Worm (Caenorhabditis elegans) whole organism, dauer: ENCODE results near the gene F26F2.1.
"Not testable (repeated sequence)": the region's sequence is repeated elsewhere in the genome, so short reads cannot be mapped to it uniquely, and the experiment has no call there.

Source experiments
- unc-62 ChIP-seq: sonication (generic microtip); optimal IDR thresholded peaks from 2 replicates; lab custom pipeline; 2017; ENCODE audit warnings: missing biosample characterization, missing genetic modification reagents, missing genetic modification characterization

F26F2.1 gene

ce11 chrV:20568995-20569394, 7.3 kb upstream of the F26F2.1 start, which contains the start of gene F26F2.4:
F26F2.4 (plus strand) TSS chrV:20569295.
- TF ChIP-seq unc-62 (GFP tag; lab: Kevin White, UChicago): not testable (repeated sequence)

- no peak for TF ChIP-seq unc-62 (GFP tag; lab: Kevin White, UChicago)
Measured at ce11 chrV:20566454-20566853, 4.8 kb upstream of the F26F2.1 start, which contains the start of gene F26F2.3. F26F2.3 (minus strand) TSS chrV:20566554.

ce11 chrV:20564054-20564453, 2.4 kb upstream of the F26F2.1 start, which contains the start of gene F26F2.13:
F26F2.13 (plus strand) TSS chrV:20564354.
- not testable (repeated sequence) for TF ChIP-seq unc-62 (GFP tag; lab: Kevin White, UChicago)

- no peak for TF ChIP-seq unc-62 (GFP tag; lab: Kevin White, UChicago)
Measured at ce11 chrV:20558270-20558669, 3.4 kb downstream of the F26F2.1 start, which contains the start of gene abf-4. abf-4 (minus strand) TSS chrV:20558370.

ce11 chrV:20556260-20556659, 5.4 kb downstream of the F26F2.1 start, which contains the start of gene Y38H6C.23:
Y38H6C.23 (minus strand) TSS chrV:20556360.
- TF ChIP-seq unc-62 (GFP tag; lab: Kevin White, UChicago): no peak

ce11 chrV:20555120-20555519, 6.6 kb downstream of the F26F2.1 start, which contains the start of gene Y38H6C.21:
Y38H6C.21 (minus strand) TSS chrV:20555267.
- no peak for TF ChIP-seq unc-62 (GFP tag; lab: Kevin White, UChicago)

ce11 chrV:20552971-20553370, 8.7 kb downstream of the F26F2.1 start, which contains the start of gene vmo-1:
vmo-1 (minus strand) TSS chrV:20553071.
- no peak for TF ChIP-seq unc-62 (GFP tag; lab: Kevin White, UChicago)

- TF ChIP-seq unc-62 (GFP tag; lab: Kevin White, UChicago): no peak
Measured at ce11 chrV:20551096-20551495, 10.6 kb downstream of the F26F2.1 start, which contains the start of gene Y38H6C.20. Y38H6C.20 (minus strand) TSS chrV:20551196.

- TF ChIP-seq unc-62 (GFP tag; lab: Kevin White, UChicago): no peak
Measured at ce11 chrV:20547048-20547447, 14.6 kb downstream of the F26F2.1 start, which contains the start of gene Y38H6C.18. Y38H6C.18 (minus strand) TSS chrV:20547148.

- TF ChIP-seq unc-62 (GFP tag; lab: Kevin White, UChicago): no peak
Measured at ce11 chrV:20545742-20546141, 16.0 kb downstream of the F26F2.1 start.

ce11 chrV:20544610-20545009, 17.1 kb downstream of the F26F2.1 start:
- TF ChIP-seq unc-62 (GFP tag; lab: Kevin White, UChicago): no peak

- no peak for TF ChIP-seq unc-62 (GFP tag; lab: Kevin White, UChicago)
Measured at ce11 chrV:20544092-20544491, 17.6 kb downstream of the F26F2.1 start, which contains the start of gene slc-36.3. slc-36.3 (minus strand) TSS chrV:20544192.

ce11 chrV:20539055-20539454, 22.6 kb downstream of the F26F2.1 start, which contains the start of gene Y38H6C.16:
Y38H6C.16 (minus strand) TSS chrV:20539347.
- no peak for TF ChIP-seq unc-62 (GFP tag; lab: Kevin White, UChicago)

ce11 chrV:20536208-20536607, 25.5 kb downstream of the F26F2.1 start, which contains the start of gene Y38H6C.15:
Y38H6C.15 (minus strand) TSS chrV:20536308.
- TF ChIP-seq unc-62 (GFP tag; lab: Kevin White, UChicago): no peak

ce11 chrV:20534072-20534471, 27.6 kb downstream of the F26F2.1 start, which contains the start of gene famh-161:
famh-161 (minus strand) TSS chrV:20534172.
- TF ChIP-seq unc-62 (GFP tag; lab: Kevin White, UChicago): no peak

ce11 chrV:20527493-20527892, 34.2 kb downstream of the F26F2.1 start, which contains the start of gene Y38H6C.13:
Y38H6C.13 (plus strand) TSS chrV:20527793.
- TF ChIP-seq unc-62 (GFP tag; lab: Kevin White, UChicago): no peak
